Worm (Caenorhabditis elegans): ENCODE data around the gene ttr-26.

Gene ttr-26

ce11 chrV:18569445-18569844, 9.4 kb upstream of the ttr-26 start (continued):
- TF ChIP-seq mep-1 (tag; optimal IDR thresholded peaks at IDR 0.05) (peak; percentile 14), nhr-20 (tag; optimal IDR thresholded peaks at IDR 0.05) (peak; percentile 21), zip-4 (GFP tag; optimal IDR thresholded peaks at IDR 0.05) (no peak), isw-1 (GFP tag; IDR thresholded peaks at IDR 0.05) (no peak), elt-3 (tag; optimal IDR thresholded peaks at IDR 0.05) (peak in 4 of 6 experiments; percentile 3 to 24 (median 16)), unc-130 (tag; optimal IDR thresholded peaks at IDR 0.05) (no peak), pag-3 (tag; optimal IDR thresholded peaks at IDR 0.05; ENCODE audit: borderline replicate concordance, insufficient read depth) (no peak), blmp-1 (tag; optimal IDR thresholded peaks at IDR 0.05) (peak; percentile 36), ama-1 (optimal IDR thresholded peaks at IDR 0.05) (no peak), nhr-76 (tag; optimal IDR thresholded peaks at IDR 0.05) (no peak), hpl-2 (GFP tag; optimal IDR thresholded peaks at IDR 0.05) (no peak), ceh-88 (GFP tag; IDR thresholded peaks at IDR 0.05) (no peak), nhr-85 (tag) (no peak), nhr-237 (tag; optimal IDR thresholded peaks at IDR 0.05) (no peak), ztf-11 (tag; optimal IDR thresholded peaks at IDR 0.05) (no peak), ceh-90 (tag; optimal IDR thresholded peaks at IDR 0.05) (no peak), Y116A8C.19 (tag; optimal IDR thresholded peaks at IDR 0.05; ENCODE audit: borderline replicate concordance) (no peak), nhr-47 (tag; optimal IDR thresholded peaks at IDR 0.05) (no peak), sup-37 (GFP tag; optimal IDR thresholded peaks at IDR 0.05) (no peak), efl-1 (optimal IDR thresholded peaks at IDR 0.05) (no peak), efl-1 (GFP tag; optimal IDR thresholded peaks at IDR 0.05 in 1 of 2) (no peak), aha-1 (tag; optimal IDR thresholded peaks at IDR 0.05) (no peak), nhr-90 (tag; optimal IDR thresholded peaks at IDR 0.05; ENCODE audit: poor library complexity) (peak; percentile 14), fkh-4 (tag; optimal IDR thresholded peaks at IDR 0.05; ENCODE audit: borderline replicate concordance) (no peak), rnt-1 (tag; optimal IDR thresholded peaks at IDR 0.05) (no peak), nhr-11 (tag; optimal IDR thresholded peaks at IDR 0.05) (no peak), fkh-10 (GFP tag; optimal IDR thresholded peaks at IDR 0.05) (no peak), nhr-19 (GFP tag; conservative IDR thresholded peaks at IDR 0.05) (no peak; the same call in 1 of the 2 replicates), C04F5.9 (tag; optimal IDR thresholded peaks at IDR 0.05) (no peak), grh-1 (GFP tag; IDR thresholded peaks at IDR 0.05) (no peak), vab-15 (tag; optimal IDR thresholded peaks at IDR 0.05) (no peak), lin-35 (GFP tag; optimal IDR thresholded peaks at IDR 0.05) (peak in 1 of 2 experiments; percentile 53), hlh-17 (GFP tag; optimal IDR thresholded peaks at IDR 0.05; ENCODE audit: borderline replicate concordance) (no peak), ceh-63 (GFP tag; optimal IDR thresholded peaks at IDR 0.05) (no peak), snpc-4 (tag; optimal IDR thresholded peaks at IDR 0.05) (no peak), ces-1 (GFP tag; optimal IDR thresholded peaks at IDR 0.05) (no peak), pax-3 (tag; optimal IDR thresholded peaks at IDR 0.05) (no peak), F16B12.6 (tag; optimal IDR thresholded peaks at IDR 0.05) (no peak)

DNA sequence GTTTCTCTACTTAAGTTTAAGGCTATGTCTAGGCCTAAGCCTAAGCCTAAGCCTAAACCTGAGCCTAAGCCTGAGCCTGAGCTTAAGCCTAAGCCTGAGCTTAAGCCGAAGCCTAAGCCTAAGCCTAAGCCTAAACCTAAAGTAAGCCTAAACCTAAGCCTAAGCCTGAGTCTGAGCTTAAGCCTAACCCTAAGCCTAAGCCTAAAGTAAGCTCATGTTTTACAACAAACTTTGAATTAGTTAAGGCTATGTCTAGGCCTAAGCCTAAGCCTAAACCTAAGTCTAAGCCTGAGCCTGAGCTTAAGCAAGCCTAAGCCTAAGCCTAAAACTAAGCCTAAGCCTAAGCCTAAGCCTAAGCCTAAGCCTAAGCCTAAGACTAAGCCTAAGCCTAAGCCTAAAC, 5.5 kb upstream of the ttr-26 start:
- TF ChIP-seq nhr-84 (tag; optimal IDR thresholded peaks at IDR 0.05) (no peak), sptf-1 (tag; optimal IDR thresholded peaks at IDR 0.05) (no peak), nhr-11 (tag; optimal IDR thresholded peaks at IDR 0.05) (no peak), aha-1 (tag; optimal IDR thresholded peaks at IDR 0.05) (no peak), rnt-1 (tag; optimal IDR thresholded peaks at IDR 0.05) (no peak), nhr-90 (tag; optimal IDR thresholded peaks at IDR 0.05; ENCODE audit: poor library complexity) (no peak), lin-15B (tag; optimal IDR thresholded peaks at IDR 0.05) (no peak), hlh-17 (GFP tag; optimal IDR thresholded peaks at IDR 0.05; ENCODE audit: borderline replicate concordance) (no peak), unc-86 (tag; optimal IDR thresholded peaks at IDR 0.05) (no peak)

All from whole organism, L1 larva.